Fruit fly (Drosophila melanogaster) whole organism: Measurements from ENCODE around the gene kraken.

Source experiments
- CG8478 ChIP-seq: fragments of >200 bp; optimal IDR thresholded peaks from 2 replicates; lab custom pipeline; 2018; ENCODE audit warnings: inconsistent platforms
- Dll ChIP-seq: fragments of >200 bp; optimal IDR thresholded peaks from 2 replicates; lab custom pipeline; 2017
- pan ChIP-seq: fragments of >200 bp; optimal IDR thresholded peaks from 2 replicates; lab custom pipeline; 2017
- psq ChIP-seq: fragments of >200 bp; optimal IDR thresholded peaks from 2 replicates; lab custom pipeline; 2017
- usp ChIP-seq: fragments of >200 bp; optimal IDR thresholded peaks from 2 replicates; lab custom pipeline; 2017; ENCODE audit warnings: missing biosample characterization, missing genetic modification characterization, mixed read lengths

- TF ChIP-seq usp (GFP tag; lab: Kevin White, UChicago) (no peak), psq (no peak), CG8478 (lab: Kevin White, UChicago) (no peak), Dll (lab: Kevin White, UChicago) (no peak), pan (lab: Kevin White, UChicago) (no peak)
Observed at dm6 chr2L:859897-860296, 7.3 kb downstream of the kraken start, which contains the start of gene CG13950.
